Fruit fly (Drosophila melanogaster) whole organism, embryonic: ENCODE results near the gene CG18268.

ENCODE experiments used
- CG10147 ChIP-seq: fragments of 200-800 bp; sonication (Bioruptor generic); optimal IDR thresholded peaks from 2 replicates; lab custom pipeline; 2019; ENCODE audit warnings: missing biosample characterization, mild to moderate bottlenecking, missing genetic modification characterization, moderate library complexity
- CG1024 ChIP-seq: fragments of 200-800 bp; sonication (Bioruptor generic); IDR thresholded peaks from 2 replicates; pipeline ENCODE4 v1.3.6; 2022; ENCODE audit warnings: missing biosample characterization, missing genetic modification characterization
- CG11695 ChIP-seq: fragments of 200-800 bp; sonication (Bioruptor generic); IDR thresholded peaks from 3 replicates; pipeline ENCODE4 v1.3.6; 2022; ENCODE audit warnings: missing biosample characterization, missing genetic modification characterization
- CG11723 ChIP-seq: fragments of 200-800 bp; sonication (Bioruptor generic); optimal IDR thresholded peaks from 2 replicates; lab custom pipeline; 2017; ENCODE audit warnings: missing biosample characterization, mild to moderate bottlenecking, missing genetic modification characterization
- CG12155 ChIP-seq: fragments of 200-800 bp; sonication (Bioruptor generic); optimal IDR thresholded peaks from 3 replicates; lab custom pipeline; 2016; ENCODE audit warnings: missing biosample characterization, missing genetic modification characterization
- CG13894 ChIP-seq: fragments of 200-800 bp; sonication (Bioruptor generic); optimal IDR thresholded peaks from 3 replicates; lab custom pipeline; 2018; ENCODE audit warnings: missing biosample characterization, mild to moderate bottlenecking, missing genetic modification characterization, moderate library complexity
- CG14667 ChIP-seq: fragments of 200-800 bp; sonication (Bioruptor generic); IDR thresholded peaks from 2 replicates; pipeline ENCODE4 v1.3.6; 2022; ENCODE audit warnings: missing biosample characterization, missing genetic modification characterization
- CG16815 ChIP-seq: fragments of 200-800 bp; sonication (Bioruptor generic); optimal IDR thresholded peaks from 3 replicates; lab custom pipeline; 2017; ENCODE audit warnings: missing biosample characterization, mild to moderate bottlenecking, missing genetic modification characterization
- CG3281 ChIP-seq: fragments of 200-800 bp; sonication (Bioruptor generic); optimal IDR thresholded peaks from 3 replicates; lab custom pipeline; 2017; ENCODE audit warnings: missing biosample characterization, mild to moderate bottlenecking, missing genetic modification characterization
- CG4854 ChIP-seq: fragments of 200-800 bp; sonication (Bioruptor generic); optimal IDR thresholded peaks from 2 replicates; lab custom pipeline; 2016; ENCODE audit warnings: missing biosample characterization, missing genetic modification characterization, inconsistent platforms
- CG5953 ChIP-seq: fragments of 200-800 bp; sonication (Bioruptor generic); IDR thresholded peaks from 2 replicates; pipeline ENCODE4 v1.3.6; 2022; ENCODE audit warnings: missing biosample characterization, missing genetic modification characterization
- CG6765 ChIP-seq: fragments of 200-800 bp; sonication (Bioruptor generic); optimal IDR thresholded peaks from 3 replicates; lab custom pipeline; 2017; ENCODE audit warnings: missing biosample characterization, mild to moderate bottlenecking, missing genetic modification characterization
- CG6854 ChIP-seq: fragments of 200-800 bp; sonication (Bioruptor generic); optimal IDR thresholded peaks from 3 replicates; lab custom pipeline; 2017; ENCODE audit warnings: missing biosample characterization, mild to moderate bottlenecking, missing genetic modification characterization
- CG7745 ChIP-seq: fragments of 200-800 bp; sonication (Bioruptor generic); optimal IDR thresholded peaks from 2 replicates; lab custom pipeline; 2018; ENCODE audit warnings: missing biosample characterization, mild to moderate bottlenecking, missing genetic modification characterization, moderate library complexity
- CG9609 ChIP-seq: fragments of 200-800 bp; sonication (Bioruptor generic); optimal IDR thresholded peaks from 3 replicates; lab custom pipeline; 2016; ENCODE audit warnings: missing biosample characterization, missing genetic modification characterization
- CG9817 ChIP-seq: fragments of 200-800 bp; sonication (Bioruptor generic); optimal IDR thresholded peaks from 2 replicates; lab custom pipeline; 2018; ENCODE audit warnings: missing biosample characterization, mild to moderate bottlenecking, missing genetic modification characterization, moderate library complexity
- Doc3 ChIP-seq: fragments of 200-800 bp; sonication (Bioruptor generic); IDR thresholded peaks from 3 replicates; pipeline ENCODE4 v1.3.6; 2022; ENCODE audit warnings: missing biosample characterization, missing genetic modification characterization; ENCODE audit not compliant: partially characterized antibody
- Eip74EF ChIP-seq, 2 experiments: fragments of 200-800 bp in 1 of 2; fragments of >200 bp in 1 of 2; sonication (Bioruptor generic) in 1 of 2; optimal IDR thresholded peaks; 2 replicates each; lab custom pipeline; 2017 to 2019; ENCODE audit warnings: missing biosample characterization in 2 of 2, missing genetic modification characterization in 2 of 2, mild to moderate bottlenecking in 1 of 2, moderate library complexity in 1 of 2
- Elba2 ChIP-seq: fragments of 200-800 bp; sonication (Bioruptor generic); optimal IDR thresholded peaks from 3 replicates; lab custom pipeline; 2016; ENCODE audit warnings: missing biosample characterization, missing genetic modification characterization
- HLH4C ChIP-seq: fragments of 200-800 bp; sonication (Bioruptor generic); IDR thresholded peaks from 3 replicates; pipeline ENCODE4 v1.3.6; 2022; ENCODE audit warnings: missing biosample characterization, missing genetic modification characterization; ENCODE audit not compliant: partially characterized antibody
- Lim3 ChIP-seq: fragments of 200-800 bp; sonication (Bioruptor generic); IDR thresholded peaks from 2 replicates; pipeline ENCODE4 v1.3.6; 2022; ENCODE audit warnings: missing biosample characterization, missing genetic modification characterization
- NC2β ChIP-seq: fragments of 200-800 bp; sonication (Bioruptor generic); optimal IDR thresholded peaks from 2 replicates; lab custom pipeline; 2016; ENCODE audit warnings: missing biosample characterization, missing genetic modification characterization
- NK7.1 ChIP-seq: fragments of 200-800 bp; sonication (Bioruptor generic); optimal IDR thresholded peaks from 3 replicates; lab custom pipeline; 2016; ENCODE audit warnings: missing biosample characterization, missing genetic modification characterization
- Nf-YB ChIP-seq: fragments of 200-800 bp; sonication (Bioruptor generic); optimal IDR thresholded peaks from 3 replicates; lab custom pipeline; 2019; ENCODE audit warnings: missing biosample characterization, mild to moderate bottlenecking, missing genetic modification characterization, moderate library complexity
- Ssrp ChIP-seq: fragments of 200-800 bp; sonication (Bioruptor generic); optimal IDR thresholded peaks from 2 replicates; lab custom pipeline; 2018; ENCODE audit warnings: missing biosample characterization, mild to moderate bottlenecking, missing genetic modification characterization, moderate library complexity
- Stat92E ChIP-seq, 3 experiments: fragments of >200 bp in 2 of 3; fragments of 200-800 bp in 1 of 3; sonication (Bioruptor generic) in 1 of 3; optimal IDR thresholded peaks; 2 replicates each; lab custom pipeline; 2017 to 2019; ENCODE audit warnings: missing biosample characterization in 3 of 3, missing genetic modification characterization in 3 of 3, mild to moderate bottlenecking in 1 of 3, moderate library complexity in 1 of 3
- TFAM ChIP-seq: fragments of 200-800 bp; sonication (Bioruptor generic); optimal IDR thresholded peaks from 2 replicates; lab custom pipeline; 2017; ENCODE audit warnings: missing biosample characterization, missing genetic modification characterization, inconsistent platforms
- abd-A ChIP-seq: fragments of 200-800 bp; sonication (Bioruptor generic); optimal IDR thresholded peaks from 3 replicates; lab custom pipeline; 2019; ENCODE audit warnings: missing biosample characterization, mild to moderate bottlenecking, missing genetic modification characterization, moderate library complexity
- ase ChIP-seq: fragments of 200-800 bp; sonication (Bioruptor generic); IDR thresholded peaks from 3 replicates; pipeline ENCODE4 v1.3.6; 2022; ENCODE audit warnings: missing biosample characterization, missing genetic modification characterization
- bab2 ChIP-seq: fragments of 200-800 bp; sonication (Bioruptor generic); optimal IDR thresholded peaks from 2 replicates; lab custom pipeline; 2016; ENCODE audit warnings: missing biosample characterization, missing genetic modification characterization
- bbx ChIP-seq: fragments of 200-800 bp; sonication (Bioruptor generic); IDR thresholded peaks from 2 replicates; pipeline ENCODE4 v1.3.6; 2022; ENCODE audit warnings: missing biosample characterization, missing genetic modification characterization; ENCODE audit not compliant: partially characterized antibody
- chn ChIP-seq: fragments of 200-800 bp; sonication (Bioruptor generic); optimal IDR thresholded peaks from 2 replicates; lab custom pipeline; 2016; ENCODE audit warnings: missing biosample characterization, missing genetic modification characterization
- croc ChIP-seq: fragments of 200-800 bp; sonication (Bioruptor generic); conservative IDR thresholded peaks from 3 replicates; pipeline ENCODE4 v1.3.6; 2022; ENCODE audit warnings: missing biosample characterization, missing genetic modification characterization
- fd64A ChIP-seq: fragments of 200-800 bp; sonication (Bioruptor generic); optimal IDR thresholded peaks from 3 replicates; lab custom pipeline; 2018; ENCODE audit warnings: missing biosample characterization, mild to moderate bottlenecking, missing genetic modification characterization
- gcm ChIP-seq: fragments of 200-800 bp; sonication (Bioruptor generic); optimal IDR thresholded peaks from 2 replicates; lab custom pipeline; 2019; ENCODE audit warnings: missing biosample characterization, mild to moderate bottlenecking, missing genetic modification characterization, moderate library complexity
- kah ChIP-seq: fragments of 200-800 bp; sonication (Bioruptor generic); optimal IDR thresholded peaks from 2 replicates; lab custom pipeline; 2018; ENCODE audit warnings: missing biosample characterization, mild to moderate bottlenecking, missing genetic modification characterization
- luna ChIP-seq: fragments of 200-800 bp; sonication (Bioruptor generic); optimal IDR thresholded peaks from 2 replicates; lab custom pipeline; 2016; ENCODE audit warnings: missing biosample characterization, missing genetic modification characterization
- mld ChIP-seq: fragments of 200-800 bp; sonication (Bioruptor generic); IDR thresholded peaks from 3 replicates; pipeline ENCODE4 v1.3.6; 2022; ENCODE audit warnings: missing biosample characterization, missing genetic modification characterization; ENCODE audit not compliant: partially characterized antibody
- nmo ChIP-seq: fragments of 200-800 bp; sonication (Bioruptor generic); optimal IDR thresholded peaks from 2 replicates; lab custom pipeline; 2018; ENCODE audit warnings: missing biosample characterization, mild to moderate bottlenecking, missing genetic modification characterization, moderate library complexity
- prd ChIP-seq, 3 experiments: fragments of >200 bp in 2 of 3; fragments of 200-800 bp in 1 of 3; sonication (Bioruptor generic) in 1 of 3; optimal IDR thresholded peaks in 2 of 3; IDR thresholded peaks in 1 of 3; 2 replicates in 2 of 3; 3 replicates in 1 of 3; pipeline versions ENCODE4 v1.3.6 to Lab custom; 2017 to 2022; ENCODE audit warnings: missing biosample characterization in 1 of 3, missing genetic modification characterization in 1 of 3
- ranshi ChIP-seq: fragments of 200-800 bp; sonication (Bioruptor generic); IDR thresholded peaks from 2 replicates; pipeline ENCODE4 v1.3.6; 2022; ENCODE audit warnings: missing biosample characterization, missing genetic modification characterization
- run ChIP-seq: fragments of 200-800 bp; sonication (Bioruptor generic); optimal IDR thresholded peaks from 3 replicates; lab custom pipeline; 2018; ENCODE audit warnings: missing biosample characterization, mild to moderate bottlenecking, missing genetic modification characterization
- stc ChIP-seq: fragments of 200-800 bp; sonication (Bioruptor generic); IDR thresholded peaks from 2 replicates; pipeline ENCODE4 v1.3.6; 2022; ENCODE audit warnings: missing biosample characterization, missing genetic modification characterization
- stwl ChIP-seq: fragments of 200-800 bp; sonication (Bioruptor generic); optimal IDR thresholded peaks from 3 replicates; lab custom pipeline; 2018; ENCODE audit warnings: missing biosample characterization, mild to moderate bottlenecking, missing genetic modification characterization, moderate library complexity
- trh ChIP-seq: fragments of 200-800 bp; sonication (Bioruptor generic); optimal IDR thresholded peaks from 2 replicates; lab custom pipeline; 2016; ENCODE audit warnings: missing biosample characterization, missing genetic modification characterization
- usp ChIP-seq: fragments of >200 bp; optimal IDR thresholded peaks from 2 replicates; lab custom pipeline; 2017; ENCODE audit warnings: missing biosample characterization, missing genetic modification characterization
- zfh1 ChIP-seq: fragments of 200-800 bp; sonication (Bioruptor generic); IDR thresholded peaks from 3 replicates; pipeline ENCODE4 v1.3.6; 2022; ENCODE audit warnings: missing biosample characterization, missing genetic modification characterization

CG18268 gene

DNA sequence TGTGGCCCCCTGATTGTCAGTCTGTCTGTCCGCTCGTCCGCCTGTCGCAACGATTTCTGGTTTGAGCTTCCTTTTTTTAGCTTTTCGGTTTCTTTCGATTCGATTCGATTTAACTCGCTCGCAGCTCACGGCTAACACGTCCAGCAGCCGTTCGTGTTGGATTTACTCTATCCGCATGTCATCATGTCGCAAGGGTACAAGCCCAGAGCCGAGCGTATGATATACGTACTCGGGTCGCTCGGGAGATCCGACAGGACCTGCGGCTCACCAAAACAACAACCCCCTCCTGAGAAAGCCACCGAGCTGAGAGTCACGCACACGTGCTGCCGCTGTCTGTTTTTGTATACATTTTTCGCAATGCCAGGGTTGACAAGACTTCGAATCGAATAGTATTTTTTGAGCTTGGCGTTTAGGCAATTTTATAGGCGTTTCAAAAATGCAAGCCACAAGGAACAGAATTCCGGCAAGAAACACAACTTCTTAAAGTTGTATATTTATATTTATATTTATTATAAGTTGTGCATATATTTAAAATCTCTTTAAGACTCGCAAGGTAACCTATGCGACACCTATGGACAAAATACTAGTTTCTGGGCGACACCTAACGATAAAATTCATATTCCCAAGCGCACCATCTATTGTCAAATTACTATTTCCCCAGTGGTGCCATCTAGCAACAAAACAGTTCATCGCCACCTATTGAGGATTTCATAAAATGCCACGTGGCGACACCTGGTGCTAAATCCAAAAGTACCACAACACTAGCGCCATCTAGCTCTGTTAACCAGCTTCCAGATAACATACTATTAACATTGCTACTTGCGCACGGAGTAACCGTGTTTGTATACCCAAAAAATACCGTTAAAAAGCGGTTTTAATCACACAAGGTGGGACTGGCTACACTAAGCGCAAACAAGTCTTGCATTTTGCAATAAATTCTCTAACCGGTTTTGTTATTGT is 5.7 kb upstream of the CG18268 start, which contains the start of the genes CG2993 and sgll (continued):
- TF ChIP-seq Elba2, result peak; percentile 81
- TF ChIP-seq nmo (GFP tag; lab: Kevin White, UChicago), result peak; percentile 86
- TF ChIP-seq fd64A (GFP tag; lab: Kevin White, UChicago), result no peak
- TF ChIP-seq stwl, result peak; percentile 92
- TF ChIP-seq CG11695 (GFP tag; lab: Robert Waterston, UW), result no peak
- TF ChIP-seq prd (optimal IDR thresholded peaks at IDR 0.05; lab: Kevin White, UChicago), result no peak
- TF ChIP-seq prd (GFP tag; IDR thresholded peaks at IDR 0.05; lab: Robert Waterston, UW), result peak; percentile 95
- peak; percentile 93 for TF ChIP-seq CG9609 (GFP tag; lab: Kevin White, UChicago)
- peak; percentile 69 for TF ChIP-seq Lim3 (GFP tag; lab: Robert Waterston, UW)
- TF ChIP-seq CG11723 (GFP tag; lab: Kevin White, UChicago), result peak; percentile 44
- no peak for TF ChIP-seq Eip74EF (GFP tag; optimal IDR thresholded peaks at IDR 0.05; lab: Kevin White, UChicago)
- peak; percentile 95 for TF ChIP-seq CG14667
- no peak for TF ChIP-seq Doc3 (GFP tag; lab: Robert Waterston, UW)
- TF ChIP-seq usp (GFP tag; lab: Kevin White, UChicago), result no peak
- no peak for TF ChIP-seq mld (GFP tag; lab: Robert Waterston, UW)
- TF ChIP-seq CG4854 (GFP tag; lab: Kevin White, UChicago), result peak; percentile 85
- TF ChIP-seq CG12155 (GFP tag; lab: Kevin White, UChicago), result peak; percentile 88
- peak; percentile 93 for TF ChIP-seq ase
- TF ChIP-seq Ssrp (tag; lab: Kevin White, UChicago), result peak; percentile 76
- TF ChIP-seq gcm (GFP tag; lab: Kevin White, UChicago), result no peak
- peak; percentile 87 for TF ChIP-seq CG5953
- peak; percentile 97 for TF ChIP-seq zfh1
- TF ChIP-seq CG3281 (GFP tag; lab: Kevin White, UChicago), result peak; percentile 57
- TF ChIP-seq CG13894 (tag; lab: Kevin White, UChicago), result peak; percentile 54
- peak; percentile 67 for TF ChIP-seq TFAM
- TF ChIP-seq bab2 (GFP tag; lab: Kevin White, UChicago), result peak; percentile 97
- TF ChIP-seq CG10147 (GFP tag; lab: Kevin White, UChicago), result no peak
- TF ChIP-seq CG6765 (GFP tag; lab: Kevin White, UChicago), result peak; percentile 30
- TF ChIP-seq abd-A (tag; lab: Kevin White, UChicago), result no peak
- peak; percentile 93 for TF ChIP-seq CG16815 (GFP tag; lab: Kevin White, UChicago)
- peak; percentile 94 for TF ChIP-seq CG9817 (tag; lab: Kevin White, UChicago)
- TF ChIP-seq CG1024 (GFP tag; lab: Robert Waterston, UW), result peak; percentile 90
- TF ChIP-seq HLH4C, result no peak
- TF ChIP-seq run (tag; lab: Kevin White, UChicago), result no peak
- no peak for TF ChIP-seq kah (GFP tag; lab: Kevin White, UChicago)
- TF ChIP-seq Nf-YB (GFP tag; lab: Kevin White, UChicago), result no peak
- TF ChIP-seq stc, result peak; percentile 82
- TF ChIP-seq bbx (GFP tag; lab: Robert Waterston, UW), result peak; percentile 27; the same call in 1 of the 2 replicates
- TF ChIP-seq CG6854, result peak; percentile 38
- TF ChIP-seq trh (GFP tag; lab: Kevin White, UChicago), result peak; percentile 89
- TF ChIP-seq ranshi (GFP tag; lab: Robert Waterston, UW), result peak; percentile 90; the same call in 1 of the 2 replicates
- TF ChIP-seq CG7745 (tag; lab: Kevin White, UChicago), result no peak
- TF ChIP-seq luna (GFP tag; lab: Kevin White, UChicago), result peak; percentile 82
- TF ChIP-seq NK7.1, result peak; percentile 84
- peak; percentile 92 for TF ChIP-seq chn
- TF ChIP-seq Stat92E (GFP tag; optimal IDR thresholded peaks at IDR 0.05; lab: Kevin White, UChicago), result no peak
- TF ChIP-seq NC2β (GFP tag; lab: Kevin White, UChicago), result peak; percentile 95
- TF ChIP-seq croc (GFP tag; lab: Robert Waterston, UW), result peak; percentile 86
